Worm (Caenorhabditis elegans): ENCODE results near the gene unc-34.

The unc-34 gene

DNA sequence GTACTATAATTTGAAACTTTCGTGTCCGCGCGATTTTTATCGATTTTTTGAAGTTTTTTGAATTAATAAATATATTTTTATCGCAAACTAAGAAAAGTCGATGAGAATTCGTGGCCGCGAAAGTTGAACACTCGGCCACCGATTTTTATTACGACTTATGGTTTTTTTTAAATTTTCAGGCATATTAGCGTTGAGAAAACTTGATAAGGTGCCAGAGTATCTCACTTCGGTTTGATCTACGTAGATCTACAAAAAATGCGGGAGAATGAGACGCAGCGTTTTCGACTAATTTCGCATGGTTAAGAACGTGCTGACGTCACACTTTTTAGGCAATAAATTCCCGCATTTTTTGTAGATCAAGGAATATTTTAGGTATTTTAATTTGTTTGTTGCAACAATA, 40.9 kb downstream of the unc-34 start, which contains the start of gene pei-2:
Gene pei-2 (minus strand): TSS at position 101 of the 400 bp plus-strand sequence.
- no peak for TF ChIP-seq ceh-82 (tag; optimal IDR thresholded peaks at IDR 0.05)
- TF ChIP-seq mdl-1 (tag; optimal IDR thresholded peaks at IDR 0.05) = no peak
- no peak for TF ChIP-seq nhr-76 (tag; optimal IDR thresholded peaks at IDR 0.05)
- no peak for TF ChIP-seq snpc-4 (tag; optimal IDR thresholded peaks at IDR 0.05)
- no peak for TF ChIP-seq pqm-1 (tag; optimal IDR thresholded peaks at IDR 0.05)
- TF ChIP-seq zag-1 (tag; optimal IDR thresholded peaks at IDR 0.05) = no peak
- TF ChIP-seq jun-1 (tag; optimal IDR thresholded peaks at IDR 0.05) = no peak
- no peak for TF ChIP-seq nhr-77 (tag; optimal IDR thresholded peaks at IDR 0.05)
- no peak for TF ChIP-seq ceh-16 (tag; optimal IDR thresholded peaks at IDR 0.05)
- TF ChIP-seq R02D3.7 (tag; optimal IDR thresholded peaks at IDR 0.05) = no peak
- TF ChIP-seq unc-62 (GFP tag; optimal IDR thresholded peaks at IDR 0.05) = no peak

DNA sequence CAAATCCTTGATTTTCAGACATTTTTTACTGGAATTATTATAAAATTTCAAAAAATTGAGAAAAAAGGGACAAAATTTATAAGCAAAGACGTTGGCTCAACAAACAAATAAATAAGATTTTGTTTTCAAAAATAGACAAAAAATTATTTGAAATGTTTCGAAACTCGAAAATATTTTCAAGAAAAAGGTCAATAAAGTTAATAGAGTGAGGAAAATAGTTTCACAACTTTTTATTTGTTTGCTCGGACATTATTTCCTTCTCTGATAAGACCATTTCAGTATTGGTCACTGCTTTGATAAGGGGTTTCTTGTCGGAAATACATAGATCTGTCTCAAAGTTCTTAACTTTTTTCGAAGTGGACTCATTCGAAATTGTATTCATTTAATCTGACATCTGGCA, 44.5 kb downstream of the unc-34 start, which contains the start of gene R09A1.3:
Gene R09A1.3 (minus strand): TSS at position 31 of the 400 bp plus-strand sequence.
- peak; percentile 24 for TF ChIP-seq elt-2 (tag; optimal IDR thresholded peaks at IDR 0.05)
- TF ChIP-seq pha-4 (tag; optimal IDR thresholded peaks at IDR 0.05) = peak; percentile 33
- no peak for TF ChIP-seq unc-39 (tag; optimal IDR thresholded peaks at IDR 0.05)

DNA sequence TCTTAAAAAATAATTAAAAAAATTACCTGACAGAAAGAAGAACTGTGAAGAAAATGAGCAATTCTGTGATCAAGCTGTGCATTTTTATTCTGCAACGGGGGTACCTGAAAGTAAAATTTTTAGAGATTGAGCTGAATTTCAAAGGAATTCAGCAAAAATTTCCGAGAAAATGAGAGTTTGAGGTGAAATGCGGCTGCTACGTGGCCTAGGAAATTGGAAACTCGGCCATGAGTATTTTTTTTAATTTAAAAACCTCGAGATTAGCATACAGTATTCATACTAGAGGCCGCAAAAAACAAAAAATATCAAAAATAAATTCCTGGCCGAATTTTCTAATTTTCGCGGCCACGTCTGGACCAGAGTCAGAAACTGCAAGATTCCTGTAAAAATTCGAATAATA, 50.8 kb downstream of the unc-34 start, which contains the start of gene flp-34:
Gene flp-34 (minus strand): TSS at position 101 of the 400 bp plus-strand sequence.
- TF ChIP-seq elt-2 (tag; optimal IDR thresholded peaks at IDR 0.05) (no peak), sea-2 (GFP tag; optimal IDR thresholded peaks at IDR 0.05) (no peak), fkh-10 (GFP tag; optimal IDR thresholded peaks at IDR 0.05) (no peak), mml-1 (tag; optimal IDR thresholded peaks at IDR 0.05) (no peak), daf-12 (tag; optimal IDR thresholded peaks at IDR 0.05) (no peak), skn-1 (tag; optimal IDR thresholded peaks at IDR 0.05) (no peak), aly-2 (tag; optimal IDR thresholded peaks at IDR 0.05) (no peak), unc-62 (GFP tag; optimal IDR thresholded peaks at IDR 0.05) (no peak), zag-1 (tag; optimal IDR thresholded peaks at IDR 0.05) (no peak), nhr-23 (tag; optimal IDR thresholded peaks at IDR 0.05) (no peak), elt-3 (tag; optimal IDR thresholded peaks at IDR 0.05) (no peak), eor-1 (tag; optimal IDR thresholded peaks at IDR 0.05) (no peak), fkh-2 (tag; optimal IDR thresholded peaks at IDR 0.05) (no peak), snpc-4 (tag; optimal IDR thresholded peaks at IDR 0.05) (no peak)

DNA sequence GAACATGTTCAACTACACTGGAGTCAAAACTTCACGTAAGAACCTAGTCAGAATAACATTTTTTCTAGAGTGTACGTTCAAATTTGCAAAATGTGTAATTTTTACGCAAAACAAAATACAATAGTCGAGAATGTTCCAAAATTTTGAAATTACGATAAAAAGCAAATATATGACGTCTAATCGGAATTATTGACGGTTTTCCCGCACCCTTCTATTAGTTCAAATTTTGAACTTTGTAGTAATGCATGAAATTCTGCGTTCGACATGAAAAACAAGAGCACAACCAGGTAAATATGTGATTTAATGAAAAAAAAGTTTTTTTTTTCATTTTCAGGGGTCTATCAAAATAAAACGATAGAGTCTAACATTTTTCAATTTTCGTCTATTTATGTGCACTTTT, 55.6 kb downstream of the unc-34 start:
- TF ChIP-seq tbx-2 (tag; optimal IDR thresholded peaks at IDR 0.05) (no peak), nfya-1 (tag; optimal IDR thresholded peaks at IDR 0.05; ENCODE audit: insufficient read depth) (no peak), zag-1 (tag; optimal IDR thresholded peaks at IDR 0.05) (no peak), snpc-4 (tag; optimal IDR thresholded peaks at IDR 0.05) (no peak), unc-39 (tag; optimal IDR thresholded peaks at IDR 0.05) (no peak), mdl-1 (tag; optimal IDR thresholded peaks at IDR 0.05) (no peak), nhr-28 (tag; optimal IDR thresholded peaks at IDR 0.05) (no peak), nhr-11 (tag; optimal IDR thresholded peaks at IDR 0.05) (no peak), lsy-12 (tag; optimal IDR thresholded peaks at IDR 0.05) (no peak), nhr-12 (tag; optimal IDR thresholded peaks at IDR 0.05) (no peak), ceh-9 (tag; optimal IDR thresholded peaks at IDR 0.05) (no peak), aly-2 (tag; optimal IDR thresholded peaks at IDR 0.05) (no peak), ceh-16 (tag; optimal IDR thresholded peaks at IDR 0.05) (no peak), R02D3.7 (tag; optimal IDR thresholded peaks at IDR 0.05) (no peak), sea-2 (GFP tag; optimal IDR thresholded peaks at IDR 0.05) (no peak), ZK546.5 (tag; optimal IDR thresholded peaks at IDR 0.05) (no peak), skn-1 (tag; optimal IDR thresholded peaks at IDR 0.05) (no peak), egl-5 (tag; optimal IDR thresholded peaks at IDR 0.05) (no peak)

Measured in whole organism, L3 larva.